Worm (Caenorhabditis elegans): ENCODE data around the gene nta-1.

nta-1 gene

ce11 chrII:3716961-3717360 is 26.7 kb downstream of the nta-1 start, which contains the start of gene fbxc-52:
TSS of gene fbxc-52 (plus strand) at chrII:3717261.
- TF ChIP-seq F13C5.2 (tag; optimal IDR thresholded peaks at IDR 0.05) (no peak), ceh-36 (tag; optimal IDR thresholded peaks at IDR 0.05) (no peak)

DNA sequence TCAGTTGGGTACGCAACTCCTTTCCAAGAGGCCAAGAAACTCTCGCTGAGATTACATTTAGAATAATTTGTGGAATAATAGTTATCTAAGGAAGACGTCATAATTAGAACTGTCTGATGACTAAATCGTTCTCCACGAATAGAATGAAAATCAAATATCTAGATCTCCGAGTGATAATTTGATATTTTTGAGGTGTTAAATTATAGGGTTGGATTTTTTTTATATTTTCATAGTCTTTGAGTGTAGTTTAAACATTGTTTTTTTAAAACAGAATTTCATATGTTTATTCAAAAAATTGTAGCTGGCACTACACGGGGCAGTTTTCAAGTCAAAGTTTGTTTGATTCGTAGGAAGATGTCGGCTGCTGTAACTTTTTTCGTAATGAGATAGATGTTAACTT is 27.2 kb downstream of the nta-1 start, which contains the start of gene srh-99:
Gene srh-99, minus strand, starts transcription at position 101 of the 400 bp plus-strand sequence.
- no peak for TF ChIP-seq tbx-37 (GFP tag; conservative IDR thresholded peaks at IDR 0.05)
- no peak for TF ChIP-seq B0310.2 (tag; optimal IDR thresholded peaks at IDR 0.05)
- no peak for TF ChIP-seq ets-7 (tag; optimal IDR thresholded peaks at IDR 0.05)
- TF ChIP-seq aly-1 (tag; optimal IDR thresholded peaks at IDR 0.05): no peak
- no peak for TF ChIP-seq scrt-1 (GFP tag; IDR thresholded peaks at IDR 0.05)
- TF ChIP-seq hmbx-1 (tag; optimal IDR thresholded peaks at IDR 0.05): no peak
- no peak for TF ChIP-seq hmg-4 (GFP tag; optimal IDR thresholded peaks at IDR 0.05)
- TF ChIP-seq tra-4 (tag; optimal IDR thresholded peaks at IDR 0.05): no peak
- TF ChIP-seq ceh-13 (GFP tag; optimal IDR thresholded peaks at IDR 0.05): no peak
- TF ChIP-seq ama-1 (optimal IDR thresholded peaks at IDR 0.05): no peak
- no peak for TF ChIP-seq pes-1 (GFP tag; IDR thresholded peaks at IDR 0.05)
- no peak for TF ChIP-seq F13C5.2 (tag; optimal IDR thresholded peaks at IDR 0.05)
- TF ChIP-seq ceh-36 (tag; optimal IDR thresholded peaks at IDR 0.05): no peak
- no peak for TF ChIP-seq hnd-1 (tag; optimal IDR thresholded peaks at IDR 0.05)
- TF ChIP-seq sea-1 (GFP tag; conservative IDR thresholded peaks at IDR 0.05): no peak
- no peak for TF ChIP-seq tbx-11 (GFP tag; IDR thresholded peaks at IDR 0.05)

DNA sequence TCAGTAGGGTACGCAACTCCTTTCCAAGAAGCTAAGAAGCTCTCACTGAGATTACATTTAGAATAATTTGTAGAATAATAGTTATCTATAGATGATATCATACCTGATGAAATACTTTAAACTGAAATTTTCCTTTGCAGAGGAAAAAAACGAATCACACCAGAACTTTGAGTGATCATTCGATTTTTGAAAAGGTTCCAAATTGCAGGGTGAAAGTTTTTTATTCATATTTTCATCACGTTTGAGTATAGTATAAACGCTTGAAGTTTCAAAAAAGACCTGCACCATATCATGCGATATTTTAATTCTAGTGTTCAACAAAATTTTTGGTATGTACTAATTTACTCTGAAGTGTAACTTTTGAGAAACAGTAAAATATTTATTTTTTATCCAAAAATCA is 29.0 kb downstream of the nta-1 start, which contains the start of gene srh-100:
Gene srh-100, minus strand, starts transcription at position 101 of the 400 bp plus-strand sequence.
- TF ChIP-seq tra-4 (tag; optimal IDR thresholded peaks at IDR 0.05) (no peak), tbx-11 (GFP tag; IDR thresholded peaks at IDR 0.05) (no peak), B0310.2 (tag; optimal IDR thresholded peaks at IDR 0.05) (no peak), ceh-36 (tag; optimal IDR thresholded peaks at IDR 0.05) (no peak), ets-7 (tag; optimal IDR thresholded peaks at IDR 0.05) (no peak), tbx-37 (GFP tag; conservative IDR thresholded peaks at IDR 0.05) (no peak), ceh-13 (GFP tag; optimal IDR thresholded peaks at IDR 0.05) (no peak), ama-1 (optimal IDR thresholded peaks at IDR 0.05) (no peak), scrt-1 (GFP tag; IDR thresholded peaks at IDR 0.05) (no peak), pes-1 (GFP tag; IDR thresholded peaks at IDR 0.05) (no peak), hmbx-1 (tag; optimal IDR thresholded peaks at IDR 0.05) (no peak), aly-1 (tag; optimal IDR thresholded peaks at IDR 0.05) (no peak)

- no peak for TF ChIP-seq scrt-1 (GFP tag; IDR thresholded peaks at IDR 0.05)
- no peak for TF ChIP-seq hmbx-1 (tag; optimal IDR thresholded peaks at IDR 0.05)
- TF ChIP-seq aly-1 (tag; optimal IDR thresholded peaks at IDR 0.05): no peak
- TF ChIP-seq pes-1 (GFP tag; IDR thresholded peaks at IDR 0.05): no peak
- TF ChIP-seq ceh-36 (tag; optimal IDR thresholded peaks at IDR 0.05): peak; percentile 51
These were observed 32.6 kb downstream of the nta-1 start, which contains the start of gene fbxc-53 for ce11 chrII:3711047-3711446. TSS of gene fbxc-53 (plus strand) at chrII:3711291.

DNA sequence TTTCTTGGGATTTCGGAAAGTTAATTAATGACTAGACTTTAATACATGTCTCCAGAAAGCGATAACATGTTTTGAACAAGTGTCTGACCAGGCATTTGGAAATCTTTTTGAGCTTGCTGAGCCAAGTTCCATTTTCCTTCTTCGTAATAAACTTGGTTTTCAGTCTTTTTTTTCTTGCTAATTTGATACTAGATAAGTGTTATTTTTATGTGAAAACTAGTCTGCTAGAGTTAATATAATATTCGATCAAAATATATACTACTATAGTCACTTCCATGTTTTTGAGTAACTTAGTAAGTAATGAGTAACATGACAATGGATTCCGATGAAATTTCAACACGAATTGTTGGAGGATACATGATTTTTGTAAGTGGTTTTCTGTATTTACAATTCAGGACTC is 34.4 kb downstream of the nta-1 start, which contains the start of gene srx-110:
Gene srx-110, plus strand, starts transcription at position 301 of the 400 bp plus-strand sequence.
- TF ChIP-seq F13C5.2 (tag; optimal IDR thresholded peaks at IDR 0.05) (no peak), flt-1 (GFP tag; IDR thresholded peaks at IDR 0.05) (no peak), B0310.2 (tag; optimal IDR thresholded peaks at IDR 0.05) (no peak), tbx-11 (GFP tag; IDR thresholded peaks at IDR 0.05) (no peak), sea-1 (GFP tag; conservative IDR thresholded peaks at IDR 0.05) (no peak), scrt-1 (GFP tag; IDR thresholded peaks at IDR 0.05) (no peak), ceh-13 (GFP tag; optimal IDR thresholded peaks at IDR 0.05) (no peak), ceh-36 (tag; optimal IDR thresholded peaks at IDR 0.05) (no peak), aly-1 (tag; optimal IDR thresholded peaks at IDR 0.05) (no peak), pes-1 (GFP tag; IDR thresholded peaks at IDR 0.05) (no peak), ets-7 (tag; optimal IDR thresholded peaks at IDR 0.05) (no peak), hmg-4 (GFP tag; optimal IDR thresholded peaks at IDR 0.05) (no peak), ama-1 (optimal IDR thresholded peaks at IDR 0.05) (no peak), hmbx-1 (tag; optimal IDR thresholded peaks at IDR 0.05) (no peak)

- no peak for TF ChIP-seq hnd-1 (tag; optimal IDR thresholded peaks at IDR 0.05)
- TF ChIP-seq ama-1 (optimal IDR thresholded peaks at IDR 0.05): no peak
- TF ChIP-seq B0310.2 (tag; optimal IDR thresholded peaks at IDR 0.05): no peak
- no peak for TF ChIP-seq hmbx-1 (tag; optimal IDR thresholded peaks at IDR 0.05)
- no peak for TF ChIP-seq F13C5.2 (tag; optimal IDR thresholded peaks at IDR 0.05)
- TF ChIP-seq flt-1 (GFP tag; IDR thresholded peaks at IDR 0.05): no peak
- no peak for TF ChIP-seq scrt-1 (GFP tag; IDR thresholded peaks at IDR 0.05)
- no peak for TF ChIP-seq hmg-4 (GFP tag; optimal IDR thresholded peaks at IDR 0.05)
- no peak for TF ChIP-seq pes-1 (GFP tag; IDR thresholded peaks at IDR 0.05)
- TF ChIP-seq sea-1 (GFP tag; conservative IDR thresholded peaks at IDR 0.05): no peak
- TF ChIP-seq aly-1 (tag; optimal IDR thresholded peaks at IDR 0.05): no peak
- no peak for TF ChIP-seq tra-4 (tag; optimal IDR thresholded peaks at IDR 0.05)
- no peak for TF ChIP-seq ceh-36 (tag; optimal IDR thresholded peaks at IDR 0.05)
- TF ChIP-seq ets-7 (tag; optimal IDR thresholded peaks at IDR 0.05): no peak
- no peak for TF ChIP-seq tbx-11 (GFP tag; IDR thresholded peaks at IDR 0.05)
- TF ChIP-seq ceh-13 (GFP tag; optimal IDR thresholded peaks at IDR 0.05): no peak
- no peak for TF ChIP-seq tbx-37 (GFP tag; conservative IDR thresholded peaks at IDR 0.05)
These were observed 38.3 kb downstream of the nta-1 start, which contains the start of gene srx-108 for ce11 chrII:3705320-3705719. TSS of gene srx-108 (plus strand) at chrII:3705620.

ce11 chrII:3701305-3701704 is 42.3 kb downstream of the nta-1 start, which contains the start of gene srx-105:
TSS of gene srx-105 (minus strand) at chrII:3701405.
- no peak for TF ChIP-seq flt-1 (GFP tag; IDR thresholded peaks at IDR 0.05)
- TF ChIP-seq hnd-1 (tag; optimal IDR thresholded peaks at IDR 0.05): no peak
- no peak for TF ChIP-seq F13C5.2 (tag; optimal IDR thresholded peaks at IDR 0.05)
- no peak for TF ChIP-seq tra-4 (tag; optimal IDR thresholded peaks at IDR 0.05)
- TF ChIP-seq scrt-1 (GFP tag; IDR thresholded peaks at IDR 0.05): no peak
- TF ChIP-seq ceh-36 (tag; optimal IDR thresholded peaks at IDR 0.05): no peak
- no peak for TF ChIP-seq sea-1 (GFP tag; conservative IDR thresholded peaks at IDR 0.05)
- TF ChIP-seq pes-1 (GFP tag; IDR thresholded peaks at IDR 0.05): no peak
- no peak for TF ChIP-seq tbx-11 (GFP tag; IDR thresholded peaks at IDR 0.05)
- no peak for TF ChIP-seq hmbx-1 (tag; optimal IDR thresholded peaks at IDR 0.05)

All from whole organism, early embryonic.